Fruit fly (Drosophila melanogaster) whole organism, embryonic: ENCODE measurements around the gene elB.

ENCODE experiments used
- Asciz ChIP-seq: fragments of 200-800 bp; sonication (Bioruptor generic); optimal IDR thresholded peaks from 2 replicates; lab custom pipeline; 2017; ENCODE audit warnings: missing biosample characterization, mild to moderate bottlenecking, missing genetic modification characterization, missing genetic modification reagents
- Bgb ChIP-seq: fragments of 200-800 bp; sonication (Bioruptor generic); IDR thresholded peaks from 2 replicates; pipeline ENCODE4 v1.3.6; 2022; ENCODE audit warnings: missing biosample characterization, missing genetic modification characterization; ENCODE audit not compliant: partially characterized antibody
- CG10274 ChIP-seq: fragments of 200-800 bp; sonication (Bioruptor generic); optimal IDR thresholded peaks from 3 replicates; lab custom pipeline; 2017; ENCODE audit warnings: missing biosample characterization, mild to moderate bottlenecking, missing genetic modification characterization
- CG11695 ChIP-seq: fragments of 200-800 bp; sonication (Bioruptor generic); IDR thresholded peaks from 3 replicates; pipeline ENCODE4 v1.3.6; 2022; ENCODE audit warnings: missing biosample characterization, missing genetic modification characterization
- CG12219 ChIP-seq: fragments of 200-800 bp; sonication (Bioruptor generic); optimal IDR thresholded peaks from 3 replicates; lab custom pipeline; 2018; ENCODE audit warnings: missing biosample characterization, mild to moderate bottlenecking, missing genetic modification characterization
- CG13296 ChIP-seq: fragments of 200-800 bp; sonication (Bioruptor generic); optimal IDR thresholded peaks from 3 replicates; lab custom pipeline; 2018; ENCODE audit warnings: missing biosample characterization, mild to moderate bottlenecking, missing genetic modification characterization
- CG13624 ChIP-seq: fragments of 200-800 bp; sonication (Bioruptor generic); optimal IDR thresholded peaks from 2 replicates; lab custom pipeline; 2016; ENCODE audit warnings: missing biosample characterization, missing genetic modification characterization
- CG16863 ChIP-seq: fragments of 200-800 bp; sonication (Bioruptor generic); optimal IDR thresholded peaks from 3 replicates; lab custom pipeline; 2016; ENCODE audit warnings: missing biosample characterization, missing genetic modification characterization
- CG17359 ChIP-seq: fragments of 200-800 bp; sonication (Bioruptor generic); optimal IDR thresholded peaks from 3 replicates; lab custom pipeline; 2018; ENCODE audit warnings: missing biosample characterization, mild to moderate bottlenecking, missing genetic modification characterization, moderate library complexity
- CG1832 ChIP-seq: fragments of 200-800 bp; sonication (Bioruptor generic); optimal IDR thresholded peaks from 2 replicates; lab custom pipeline; 2017; ENCODE audit warnings: missing biosample characterization, mild to moderate bottlenecking, missing genetic modification characterization, inconsistent platforms
- CG2678 ChIP-seq: fragments of 200-800 bp; sonication (Bioruptor generic); optimal IDR thresholded peaks from 3 replicates; lab custom pipeline; 2019; ENCODE audit warnings: missing biosample characterization, mild to moderate bottlenecking, missing genetic modification characterization, moderate library complexity
- CG2712 ChIP-seq: fragments of 200-800 bp; optimal IDR thresholded peaks from 3 replicates; lab custom pipeline; 2019; ENCODE audit warnings: missing biosample characterization, mild to moderate bottlenecking, missing genetic modification characterization, moderate library complexity
- CG2875 ChIP-seq: fragments of 200-800 bp; sonication (Bioruptor generic); optimal IDR thresholded peaks from 2 replicates; lab custom pipeline; 2017; ENCODE audit warnings: missing biosample characterization, mild to moderate bottlenecking, missing genetic modification characterization, missing genetic modification reagents
- CG30403 ChIP-seq: fragments of 200-800 bp; sonication (Bioruptor generic); optimal IDR thresholded peaks from 3 replicates; lab custom pipeline; 2016; ENCODE audit warnings: missing biosample characterization, missing genetic modification characterization
- CG31388 ChIP-seq: fragments of 200-800 bp; sonication (Bioruptor generic); optimal IDR thresholded peaks from 2 replicates; lab custom pipeline; 2016; ENCODE audit warnings: missing biosample characterization, missing genetic modification characterization
- CG3407 ChIP-seq: fragments of 200-800 bp; sonication (Bioruptor generic); optimal IDR thresholded peaks from 2 replicates; lab custom pipeline; 2018; ENCODE audit warnings: missing biosample characterization, mild to moderate bottlenecking, missing genetic modification characterization
- CG3995 ChIP-seq: fragments of 200-800 bp; sonication (Bioruptor generic); optimal IDR thresholded peaks from 3 replicates; lab custom pipeline; 2016; ENCODE audit warnings: missing biosample characterization, missing genetic modification characterization
- CG4282 ChIP-seq: fragments of 200-800 bp; sonication (Bioruptor generic); optimal IDR thresholded peaks from 2 replicates; lab custom pipeline; 2016; ENCODE audit warnings: missing biosample characterization, missing genetic modification characterization
- CG4424 ChIP-seq: fragments of 200-800 bp; sonication (Bioruptor generic); optimal IDR thresholded peaks from 3 replicates; lab custom pipeline; 2016; ENCODE audit warnings: missing biosample characterization, missing genetic modification characterization
- CG5180 ChIP-seq: fragments of 200-800 bp; sonication (Bioruptor generic); optimal IDR thresholded peaks from 3 replicates; lab custom pipeline; 2017; ENCODE audit warnings: missing biosample characterization, missing genetic modification characterization, mild to moderate bottlenecking, moderate library complexity, missing genetic modification reagents
- CG6175 ChIP-seq: fragments of 200-800 bp; sonication (Bioruptor generic); IDR thresholded peaks from 3 replicates; pipeline ENCODE4 v1.3.6; 2022; ENCODE audit warnings: missing biosample characterization, missing genetic modification characterization
- CG6689 ChIP-seq: fragments of 200-800 bp; sonication (Bioruptor generic); IDR thresholded peaks from 2 replicates; pipeline ENCODE4 v1.3.6; 2022; ENCODE audit warnings: missing biosample characterization, missing genetic modification characterization
- CG6813 ChIP-seq: fragments of 200-800 bp; sonication (Bioruptor generic); optimal IDR thresholded peaks from 2 replicates; lab custom pipeline; 2017; ENCODE audit warnings: missing biosample characterization, missing genetic modification characterization, mild to moderate bottlenecking, moderate library complexity, missing genetic modification reagents
- CG7786 ChIP-seq: fragments of 200-800 bp; sonication (Bioruptor generic); optimal IDR thresholded peaks from 2 replicates; lab custom pipeline; 2016; ENCODE audit warnings: missing biosample characterization, missing genetic modification characterization
- CG8290 ChIP-seq, 3 experiments: fragments of 200-800 bp; sonication (Bioruptor generic); optimal IDR thresholded peaks; 2 replicates each; lab custom pipeline; 2016 to 2019; ENCODE audit warnings: missing biosample characterization in 3 of 3, missing genetic modification characterization in 3 of 3, mild to moderate bottlenecking in 2 of 3, moderate library complexity in 1 of 3
- CG9727 ChIP-seq: fragments of 200-800 bp; sonication (Bioruptor generic); optimal IDR thresholded peaks from 3 replicates; lab custom pipeline; 2017; ENCODE audit warnings: missing biosample characterization, mild to moderate bottlenecking, missing genetic modification characterization
- Dip3 ChIP-seq: fragments of 200-800 bp; sonication (Bioruptor generic); optimal IDR thresholded peaks from 3 replicates; lab custom pipeline; 2016; ENCODE audit warnings: missing biosample characterization, missing genetic modification characterization
- Fer3 ChIP-seq: fragments of 200-800 bp; sonication (Bioruptor generic); optimal IDR thresholded peaks from 2 replicates; lab custom pipeline; 2018; ENCODE audit warnings: missing biosample characterization, mild to moderate bottlenecking, missing genetic modification characterization, moderate library complexity
- Hey ChIP-seq: fragments of 200-800 bp; sonication (Bioruptor generic); optimal IDR thresholded peaks from 3 replicates; lab custom pipeline; 2018; ENCODE audit warnings: missing biosample characterization, mild to moderate bottlenecking, missing genetic modification characterization
- Hmx ChIP-seq: fragments of 200-800 bp; sonication (Bioruptor generic); optimal IDR thresholded peaks from 2 replicates; lab custom pipeline; 2016; ENCODE audit warnings: missing biosample characterization, missing genetic modification characterization
- Hsf ChIP-seq: fragments of 200-800 bp; sonication (Bioruptor generic); optimal IDR thresholded peaks from 3 replicates; lab custom pipeline; 2016; ENCODE audit warnings: missing biosample characterization, missing genetic modification characterization
- Med ChIP-seq: fragments of 200-800 bp; sonication (Bioruptor generic); peaks from one replicate; lab custom pipeline; 2016; ENCODE audit warnings: missing biosample characterization, missing genetic modification characterization, mild to moderate bottlenecking, inconsistent platforms, moderate library complexity
- Nf-YB ChIP-seq: fragments of 200-800 bp; sonication (Bioruptor generic); optimal IDR thresholded peaks from 3 replicates; lab custom pipeline; 2019; ENCODE audit warnings: missing biosample characterization, mild to moderate bottlenecking, missing genetic modification characterization, moderate library complexity
- Oli ChIP-seq: fragments of 200-800 bp; sonication (Bioruptor generic); optimal IDR thresholded peaks from 2 replicates; lab custom pipeline; 2018; ENCODE audit warnings: missing biosample characterization, mild to moderate bottlenecking, missing genetic modification characterization, moderate library complexity
- Rfx ChIP-seq: fragments of 200-800 bp; sonication (Bioruptor generic); IDR thresholded peaks from 2 replicates; pipeline ENCODE4 v1.3.6; 2022; ENCODE audit warnings: missing biosample characterization, missing genetic modification characterization
- Sox100B ChIP-seq: fragments of 200-800 bp; sonication (Bioruptor generic); optimal IDR thresholded peaks from 3 replicates; lab custom pipeline; 2018; ENCODE audit warnings: missing biosample characterization, mild to moderate bottlenecking, missing genetic modification characterization
- Sry-β ChIP-seq: fragments of 200-800 bp; sonication (Bioruptor generic); optimal IDR thresholded peaks from 2 replicates; lab custom pipeline; 2018; ENCODE audit warnings: missing biosample characterization, mild to moderate bottlenecking, missing genetic modification characterization, moderate library complexity
- Ssrp ChIP-seq: fragments of 200-800 bp; sonication (Bioruptor generic); optimal IDR thresholded peaks from 2 replicates; lab custom pipeline; 2018; ENCODE audit warnings: missing biosample characterization, mild to moderate bottlenecking, missing genetic modification characterization, moderate library complexity
- Usf ChIP-seq: fragments of 200-800 bp; sonication (Bioruptor generic); optimal IDR thresholded peaks from 2 replicates; lab custom pipeline; 2017; ENCODE audit warnings: missing genotype, missing biosample characterization, missing genetic modification characterization
- chinmo ChIP-seq: fragments of 200-800 bp; sonication (Bioruptor generic); IDR thresholded peaks from 4 replicates; pipeline ENCODE4 v1.3.6; 2022; ENCODE audit warnings: missing biosample characterization, missing genetic modification characterization; ENCODE audit not compliant: partially characterized antibody
- eve ChIP-seq, 2 experiments: fragments of >200 bp; optimal IDR thresholded peaks; 2 replicates each; lab custom pipeline; 2017; ENCODE audit warnings: missing biosample characterization in 2 of 2, missing genetic modification characterization in 2 of 2
- lab ChIP-seq: fragments of 200-800 bp; sonication (Bioruptor generic); optimal IDR thresholded peaks from 3 replicates; lab custom pipeline; 2017; ENCODE audit warnings: missing biosample characterization, missing genetic modification characterization, mild to moderate bottlenecking, moderate library complexity, missing genetic modification reagents
- pros ChIP-seq: fragments of 200-800 bp; sonication (Bioruptor generic); optimal IDR thresholded peaks from 3 replicates; lab custom pipeline; 2019; ENCODE audit warnings: missing biosample characterization, mild to moderate bottlenecking, missing genetic modification characterization, moderate library complexity
- sens ChIP-seq: fragments of 200-800 bp; sonication (Bioruptor generic); peaks from one replicate; lab custom pipeline; 2016; ENCODE audit warnings: missing biosample characterization, missing genetic modification characterization
- slbo ChIP-seq: fragments of 200-800 bp; sonication (Bioruptor generic); IDR thresholded peaks from 2 replicates; pipeline ENCODE4 v1.3.6; 2022; ENCODE audit warnings: missing biosample characterization, missing genetic modification characterization
- ssp ChIP-seq: fragments of 200-800 bp; sonication (Bioruptor generic); IDR thresholded peaks from 2 replicates; pipeline ENCODE4 v1.3.6; 2022; ENCODE audit warnings: missing biosample characterization, missing genetic modification characterization
- ttk ChIP-seq: fragments of 200-800 bp; sonication (Bioruptor generic); IDR thresholded peaks from 2 replicates; pipeline ENCODE4 v2.1.2; 2022; ENCODE audit warnings: missing biosample characterization, missing genetic modification characterization
- zfh2 ChIP-seq: fragments of 200-800 bp; sonication (Bioruptor generic); optimal IDR thresholded peaks from 2 replicates; lab custom pipeline; 2016; ENCODE audit warnings: missing biosample characterization, missing genetic modification characterization

Gene elB

DNA sequence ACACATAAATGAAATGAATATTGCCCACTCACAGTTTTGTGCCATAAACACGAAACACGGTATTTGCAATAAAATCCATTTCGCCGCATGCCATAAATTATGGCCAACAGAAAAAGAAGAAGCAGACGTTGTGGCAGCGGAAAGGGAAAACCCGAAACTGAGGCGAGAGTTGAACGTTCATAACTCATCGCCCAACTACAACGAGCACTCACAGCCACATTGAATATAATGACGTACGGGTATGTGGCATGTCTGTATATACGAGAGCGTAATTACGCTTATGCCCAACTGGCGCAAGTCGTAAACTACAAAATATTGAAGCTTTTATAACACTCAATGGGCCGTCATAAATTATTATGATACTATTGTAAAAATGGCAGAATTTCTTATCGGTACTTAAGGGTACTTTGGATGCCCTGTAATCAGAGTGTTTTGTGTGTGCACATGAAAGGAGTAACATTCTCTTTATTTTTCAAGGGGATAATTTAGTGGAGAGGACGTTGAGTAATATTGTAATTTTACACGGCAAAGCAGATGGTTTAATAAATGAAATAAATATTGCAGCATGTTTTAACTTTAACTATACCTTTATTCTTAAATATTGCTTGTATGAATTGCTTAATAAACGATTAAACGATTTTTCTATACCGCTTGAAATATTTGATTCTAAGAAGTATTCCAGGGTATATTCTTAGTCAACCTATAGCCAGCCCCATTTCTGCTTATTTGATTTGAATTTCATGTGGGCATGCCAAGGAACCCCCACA, 14.9 kb downstream of the elB start (continued):
- TF ChIP-seq CG13624 (GFP tag; lab: Kevin White, UChicago) (peak; percentile 48), lab (GFP tag; lab: Kevin White, UChicago) (peak; percentile 56), pros (GFP tag; lab: Kevin White, UChicago) (no peak), Bgb (GFP tag; lab: Robert Waterston, UW) (no peak), CG3407 (GFP tag; lab: Kevin White, UChicago) (no peak), CG2875 (GFP tag; lab: Kevin White, UChicago) (no peak), Oli (tag; lab: Kevin White, UChicago) (peak; percentile 44), Sox100B (GFP tag; lab: Kevin White, UChicago) (peak; percentile 23), Hey (tag; lab: Kevin White, UChicago) (peak; percentile 27), CG9727 (GFP tag; lab: Kevin White, UChicago) (peak; percentile 39), CG5180 (GFP tag; lab: Kevin White, UChicago) (peak; percentile 39), CG16863 (no peak), CG31388 (GFP tag; lab: Kevin White, UChicago) (no peak), CG4282 (GFP tag; lab: Kevin White, UChicago) (no peak), CG6175 (peak; percentile 78), Hmx (GFP tag; lab: Kevin White, UChicago) (peak; percentile 12), Sry-β (GFP tag; lab: Kevin White, UChicago) (no peak), chinmo (GFP tag; lab: Robert Waterston, UW) (0 out of 4 replicates have a peak, but pooled peaks have one; percentile 12), CG8290 (GFP tag; optimal IDR thresholded peaks at IDR 0.05; lab: Kevin White, UChicago) (no peak), CG8290 (tag; optimal IDR thresholded peaks at IDR 0.05; lab: Kevin White, UChicago) (peak in 1 of 2 experiments; percentile 20), ssp (GFP tag; lab: Robert Waterston, UW) (no peak), Dip3 (no peak), Hsf (GFP tag; lab: Kevin White, UChicago) (peak; percentile 6), CG7786 (GFP tag; lab: Kevin White, UChicago) (no peak), CG13296 (GFP tag; lab: Kevin White, UChicago) (peak; percentile 66), CG6813 (GFP tag; lab: Kevin White, UChicago) (peak; percentile 13), CG4424 (GFP tag; lab: Kevin White, UChicago) (peak; percentile 16), Nf-YB (GFP tag; lab: Kevin White, UChicago) (peak; percentile 36), CG3995 (GFP tag; lab: Kevin White, UChicago) (no peak), zfh2 (GFP tag; lab: Kevin White, UChicago) (no peak), slbo (GFP tag; lab: Robert Waterston, UW) (peak; percentile 39; the same call in 1 of the 2 replicates), CG17359 (tag; lab: Kevin White, UChicago) (peak; percentile 27), CG2712 (tag; lab: Kevin White, UChicago) (peak; percentile 10), CG6689 (GFP tag; lab: Robert Waterston, UW) (0 out of 2 replicates have a peak, but pooled peaks have one; percentile 35), CG12219 (peak; percentile 21), CG11695 (GFP tag; lab: Robert Waterston, UW) (no peak)

DNA sequence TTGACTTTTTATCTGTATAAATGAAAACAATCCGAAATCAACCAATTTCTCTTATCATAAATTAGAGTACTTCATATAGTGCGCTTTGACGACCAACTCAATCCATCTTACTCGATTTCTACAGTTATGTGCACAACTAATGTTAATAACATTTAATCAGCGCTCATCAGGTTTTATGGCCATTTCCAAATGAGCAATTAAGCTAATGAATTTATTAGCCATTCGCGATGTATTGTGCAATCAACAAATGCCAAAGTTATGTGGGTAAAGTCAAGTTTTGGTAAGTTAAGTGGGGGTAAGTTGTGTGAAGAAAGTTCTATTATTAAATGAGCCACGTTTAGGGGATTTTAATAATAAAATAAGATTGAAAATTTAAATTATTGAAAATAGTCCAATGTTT, 15.8 kb downstream of the elB start:
- TF ChIP-seq CG2678 (tag; lab: Kevin White, UChicago) = no peak
- TF ChIP-seq CG30403 (GFP tag; lab: Kevin White, UChicago) = no peak
- no peak for TF ChIP-seq ttk
- TF ChIP-seq CG1832 = no peak
- no peak for TF ChIP-seq Usf (GFP tag; lab: Kevin White, UChicago)
- peak; percentile 9 for TF ChIP-seq Fer3
- no peak for TF ChIP-seq Asciz (GFP tag; lab: Kevin White, UChicago)
- no peak for TF ChIP-seq CG8290 (GFP tag; optimal IDR thresholded peaks at IDR 0.05; lab: Kevin White, UChicago)
- TF ChIP-seq CG8290 (tag; optimal IDR thresholded peaks at IDR 0.05; lab: Kevin White, UChicago) = peak in 1 of 2 experiments; percentile 18
- peak; percentile 18 for TF ChIP-seq sens (GFP tag; lab: Kevin White, UChicago)
- no peak for TF ChIP-seq Ssrp (tag; lab: Kevin White, UChicago)
- TF ChIP-seq eve (GFP tag; optimal IDR thresholded peaks at IDR 0.05; lab: Kevin White, UChicago) = no peak
- no peak for TF ChIP-seq Rfx (GFP tag; lab: Robert Waterston, UW)
- TF ChIP-seq Med (GFP tag; lab: Kevin White, UChicago) = peak; percentile 2
- no peak for TF ChIP-seq CG10274 (GFP tag; lab: Kevin White, UChicago)
- TF ChIP-seq lab (GFP tag; lab: Kevin White, UChicago) = peak; percentile 7
